Worm (Caenorhabditis elegans) whole organism, young adult: ENCODE results near the gene B0244.6.

ENCODE experiments used
- B0035.1 ChIP-seq: sonication (generic microtip); optimal IDR thresholded peaks from 2 replicates; lab custom pipeline; 2016; ENCODE audit warnings: missing genetic modification characterization, mild to moderate bottlenecking, missing compliant biosample characterization, missing genotype, missing genetic modification reagents
- B0336.3 ChIP-seq: fragments of 200-800 bp; sonication (Bioruptor generic); IDR thresholded peaks from 2 replicates; pipeline ENCODE4 v1.3.6; 2022; ENCODE audit warnings: missing genetic modification characterization, missing compliant biosample characterization
- F22D6.2 ChIP-seq: sonication (generic microtip); optimal IDR thresholded peaks from 2 replicates; lab custom pipeline; 2016; ENCODE audit warnings: mild to moderate bottlenecking, missing genetic modification characterization, missing compliant biosample characterization
- F23B12.7 ChIP-seq: sonication (generic microtip); optimal IDR thresholded peaks from 2 replicates; lab custom pipeline; 2017; ENCODE audit warnings: missing genetic modification characterization, mild to moderate bottlenecking, missing compliant biosample characterization, antibody characterized with exemption, moderate library complexity; ENCODE audit not compliant: insufficient read depth
- F39B2.1 ChIP-seq: fragments of 200-800 bp; sonication (Bioruptor generic); IDR thresholded peaks from 2 replicates; pipeline ENCODE4 v1.3.6; 2022; ENCODE audit warnings: missing genetic modification reagents, missing genetic modification characterization, missing compliant biosample characterization
- F52B5.7 ChIP-seq: sonication (generic microtip); optimal IDR thresholded peaks from 2 replicates; lab custom pipeline; 2016; ENCODE audit warnings: mild to moderate bottlenecking, missing genetic modification characterization, missing compliant biosample characterization
- T07F8.4 ChIP-seq: sonication (generic microtip); optimal IDR thresholded peaks from 2 replicates; lab custom pipeline; 2016; ENCODE audit warnings: mild to moderate bottlenecking, missing genetic modification characterization, moderate library complexity, missing compliant biosample characterization
- Y56A3A.18 ChIP-seq: fragments of 200-800 bp; sonication (Bioruptor generic); IDR thresholded peaks from 2 replicates; pipeline ENCODE4 v1.3.6; 2022; ENCODE audit warnings: missing genetic modification reagents, missing genetic modification characterization, missing compliant biosample characterization
- Y95B8A.8 ChIP-seq: fragments of 200-800 bp; sonication (Bioruptor generic); IDR thresholded peaks from 2 replicates; pipeline ENCODE4 v1.3.6; 2022; ENCODE audit warnings: missing genetic modification reagents, missing genetic modification characterization, missing compliant biosample characterization
- akir-1 ChIP-seq: fragments of 200-800 bp; sonication (Bioruptor generic); optimal IDR thresholded peaks from 2 replicates; lab custom pipeline; 2018; ENCODE audit warnings: mild to moderate bottlenecking, missing genetic modification characterization, moderate library complexity, missing compliant biosample characterization
- ama-1 ChIP-seq, 3 experiments: fragments of 150-350 bp in 1 of 3; sonication (generic microtip) in 2 of 3; optimal IDR thresholded peaks; 2 replicates each; lab custom pipeline; 2014 to 2018; ENCODE audit warnings: missing biosample characterization in 2 of 3, missing genetic modification characterization in 2 of 3, missing genetic modification reagents in 2 of 3
- aptf-2 ChIP-seq: fragments of 200-800 bp; sonication (Bioruptor generic); conservative IDR thresholded peaks from 2 replicates; pipeline ENCODE4 v1.3.6; 2022; ENCODE audit warnings: missing genetic modification reagents, missing genetic modification characterization, missing compliant biosample characterization
- ccch-3 ChIP-seq: fragments of 200-800 bp; sonication (Bioruptor generic); optimal IDR thresholded peaks from 2 replicates; lab custom pipeline; 2018; ENCODE audit warnings: mild to moderate bottlenecking, missing genetic modification characterization, missing compliant biosample characterization
- cebp-2 ChIP-seq: fragments of 200-800 bp; sonication (Bioruptor generic); IDR thresholded peaks from 2 replicates; pipeline ENCODE4 v1.3.6; 2022; ENCODE audit warnings: missing genetic modification characterization, missing compliant biosample characterization
- ceh-79 ChIP-seq: sonication (generic microtip); optimal IDR thresholded peaks from 2 replicates; lab custom pipeline; 2017; ENCODE audit warnings: mild to moderate bottlenecking, missing genetic modification characterization, missing compliant biosample characterization
- chd-7 ChIP-seq: sonication (generic microtip); optimal IDR thresholded peaks from 2 replicates; lab custom pipeline; 2016; ENCODE audit warnings: mild to moderate bottlenecking, missing genetic modification characterization, moderate library complexity, missing compliant biosample characterization
- die-1 ChIP-seq: sonication (generic microtip); optimal IDR thresholded peaks from 2 replicates; lab custom pipeline; 2016; ENCODE audit warnings: missing genotype, mild to moderate bottlenecking, missing genetic modification characterization, missing compliant biosample characterization
- dox-1 ChIP-seq: fragments of 200-800 bp; sonication (Bioruptor generic); IDR thresholded peaks from 2 replicates; pipeline ENCODE4 v1.3.6; 2022; ENCODE audit warnings: missing genetic modification reagents, missing genetic modification characterization, missing compliant biosample characterization
- dpl-1 ChIP-seq: fragments of 150-350 bp; optimal IDR thresholded peaks from 2 replicates; lab custom pipeline; 2014; ENCODE audit warnings: missing biosample characterization, missing genetic modification reagents, missing genetic modification characterization
- efl-1 ChIP-seq: fragments of 150-350 bp; optimal IDR thresholded peaks from 2 replicates; lab custom pipeline; 2014; ENCODE audit warnings: missing biosample characterization, missing genetic modification reagents, missing genetic modification characterization
- gei-17 ChIP-seq: fragments of 200-800 bp; sonication (Bioruptor generic); optimal IDR thresholded peaks from 2 replicates; lab custom pipeline; 2018; ENCODE audit warnings: mild to moderate bottlenecking, missing genetic modification characterization, missing compliant biosample characterization
- hmg-1.2 ChIP-seq: fragments of 200-800 bp; sonication (Bioruptor generic); IDR thresholded peaks from 2 replicates; pipeline ENCODE4 v1.3.6; 2022; ENCODE audit warnings: missing genetic modification reagents, missing genetic modification characterization, missing compliant biosample characterization
- hrde-1 ChIP-seq: sonication (generic microtip); optimal IDR thresholded peaks from 2 replicates; lab custom pipeline; 2016; ENCODE audit warnings: missing genetic modification characterization, mild to moderate bottlenecking, missing compliant biosample characterization, moderate library complexity, missing genotype, missing genetic modification reagents, borderline replicate concordance
- hsf-1 ChIP-seq: fragments of 200-800 bp; sonication (Bioruptor generic); IDR thresholded peaks from 2 replicates; pipeline ENCODE4 v1.3.6; 2022; ENCODE audit warnings: missing genetic modification reagents, missing genetic modification characterization, missing compliant biosample characterization
- let-607 ChIP-seq, 2 experiments: fragments of 200-800 bp in 1 of 2; sonication (Bioruptor generic) in 1 of 2; sonication (generic microtip) in 1 of 2; optimal IDR thresholded peaks; 2 replicates each; lab custom pipeline; 2016 to 2018; ENCODE audit warnings: mild to moderate bottlenecking in 2 of 2, missing compliant biosample characterization in 2 of 2, missing genetic modification characterization in 2 of 2, moderate library complexity in 2 of 2, missing genotype in 1 of 2
- lin-26 ChIP-seq: fragments of 200-800 bp; sonication (Bioruptor generic); IDR thresholded peaks from 2 replicates; pipeline ENCODE4 v1.3.6; 2022; ENCODE audit warnings: missing genetic modification reagents, missing genetic modification characterization, missing compliant biosample characterization
- lin-54 ChIP-seq: fragments of 200-800 bp; sonication (Bioruptor generic); optimal IDR thresholded peaks from 2 replicates; lab custom pipeline; 2018; ENCODE audit warnings: mild to moderate bottlenecking, missing genetic modification characterization, missing compliant biosample characterization
- madf-6 ChIP-seq: fragments of 200-800 bp; sonication (Bioruptor generic); IDR thresholded peaks from 2 replicates; pipeline ENCODE4 v1.3.6; 2022; ENCODE audit warnings: missing genetic modification reagents, missing genetic modification characterization, missing compliant biosample characterization
- mcd-1 ChIP-seq: fragments of 200-800 bp; sonication (Bioruptor generic); IDR thresholded peaks from 2 replicates; pipeline ENCODE4 v1.3.6; 2022; ENCODE audit warnings: missing genetic modification reagents, missing genetic modification characterization, missing compliant biosample characterization
- nfya-2 ChIP-seq: fragments of 200-800 bp; sonication (Bioruptor generic); IDR thresholded peaks from 2 replicates; pipeline ENCODE4 v1.3.6; 2022; ENCODE audit warnings: missing genetic modification reagents, missing genetic modification characterization, missing compliant biosample characterization
- nhr-90 ChIP-seq: sonication (generic microtip); optimal IDR thresholded peaks from 2 replicates; lab custom pipeline; 2016; ENCODE audit warnings: missing genotype, mild to moderate bottlenecking, missing genetic modification characterization, missing compliant biosample characterization
- rpc-1 ChIP-seq, 2 experiments: fragments of 150-350 bp in 1 of 2; sonication (generic microtip) in 1 of 2; optimal IDR thresholded peaks; 2 replicates each; lab custom pipeline; 2014 to 2018; ENCODE audit warnings: missing biosample characterization in 1 of 2, missing genetic modification characterization in 1 of 2, missing genetic modification reagents in 1 of 2, missing genotype in 1 of 2
- sea-2 ChIP-seq: fragments of 200-800 bp; sonication (Bioruptor generic); IDR thresholded peaks from 2 replicates; pipeline ENCODE4 v1.3.6; 2022; ENCODE audit warnings: missing genetic modification characterization, missing compliant biosample characterization
- unc-62 ChIP-seq: fragments of 150-350 bp; optimal IDR thresholded peaks from 2 replicates; lab custom pipeline; 2014; ENCODE audit warnings: missing biosample characterization, missing genetic modification reagents, missing genetic modification characterization
- ztf-26 ChIP-seq: sonication (generic microtip); optimal IDR thresholded peaks from 2 replicates; lab custom pipeline; 2017; ENCODE audit warnings: missing genetic modification characterization, missing compliant biosample characterization
- ztf-6 ChIP-seq: fragments of 200-800 bp; sonication (Bioruptor generic); IDR thresholded peaks from 2 replicates; pipeline ENCODE4 v1.3.6; 2022; ENCODE audit warnings: missing genetic modification reagents, missing genetic modification characterization, missing compliant biosample characterization

The B0244.6 gene

ce11 chrIII:5715467-5715866 is 22.3 kb upstream of the B0244.6 start (continued):
- peak; percentile 69 to 79 for TF ChIP-seq let-607 (tag; optimal IDR thresholded peaks at IDR 0.05; lab: Kevin White, UChicago)
- no peak for TF ChIP-seq ccch-3 (GFP tag; lab: Kevin White, UChicago)
- TF ChIP-seq die-1 (tag; lab: Kevin White, UChicago), result no peak
- no peak for TF ChIP-seq nhr-90 (tag; lab: Kevin White, UChicago)
- TF ChIP-seq unc-62 (GFP tag; lab: Kevin White, UChicago), result no peak
- TF ChIP-seq chd-7, result peak; percentile 11
- TF ChIP-seq efl-1, result no peak
- TF ChIP-seq lin-54 (GFP tag; lab: Kevin White, UChicago), result peak; percentile 1
- no peak for TF ChIP-seq sea-2
- TF ChIP-seq, all 124 proteins: peak for 30

DNA sequence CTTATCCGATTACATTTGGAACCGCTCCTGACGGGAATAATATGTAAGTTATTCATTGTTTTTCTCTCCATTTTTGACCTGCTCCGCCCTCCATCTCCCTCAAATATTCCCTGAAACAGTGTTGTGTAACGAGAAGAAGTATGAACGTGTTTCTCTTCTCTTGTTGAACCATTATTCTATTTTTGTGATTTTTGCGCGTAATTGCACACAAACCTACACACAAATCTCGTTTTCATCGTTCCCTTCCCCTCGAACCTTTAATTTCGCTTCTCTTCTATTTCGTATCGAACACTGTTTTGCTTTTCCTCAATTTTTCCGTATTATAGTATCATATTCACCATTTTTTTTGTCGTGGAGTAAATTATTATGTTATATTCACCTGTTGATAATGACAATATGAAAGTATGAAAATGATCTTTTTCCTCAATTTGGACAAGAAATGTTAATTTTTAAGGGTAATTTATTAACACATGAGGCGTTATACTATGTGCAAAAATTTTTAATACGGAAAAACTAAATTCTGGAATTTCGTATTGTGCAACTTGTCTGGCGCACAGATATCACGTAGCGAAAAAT is 20.5 kb upstream of the B0244.6 start:
- TF ChIP-seq mcd-1 (GFP tag; lab: Robert Waterston, UW), result 0 out of 2 replicates have a peak, but pooled peaks have one; percentile 5
- peak; percentile 22 for TF ChIP-seq hrde-1 (tag; lab: Kevin White, UChicago)
- TF ChIP-seq B0336.3 (GFP tag; lab: Robert Waterston, UW), result peak; percentile 17; the same call in 1 of the 2 replicates
- no peak for TF ChIP-seq hsf-1 (GFP tag; lab: Robert Waterston, UW)
- TF ChIP-seq lin-26 (GFP tag; lab: Robert Waterston, UW), result 0 out of 2 replicates have a peak, but pooled peaks have one; percentile 31
- no peak for TF ChIP-seq rpc-1 (optimal IDR thresholded peaks at IDR 0.05; lab: Kevin White, UChicago)
- no peak for TF ChIP-seq rpc-1 (tag; optimal IDR thresholded peaks at IDR 0.05; lab: Kevin White, UChicago)
- 0 out of 2 replicates have a peak, but pooled peaks have one; percentile 14 for TF ChIP-seq madf-6 (GFP tag; lab: Robert Waterston, UW)
- TF ChIP-seq nfya-2, result no peak
- TF ChIP-seq dpl-1, result no peak
- no peak for TF ChIP-seq aptf-2
- no peak for TF ChIP-seq F23B12.7 (tag; lab: Kevin White, UChicago)
- TF ChIP-seq dox-1 (GFP tag; lab: Robert Waterston, UW), result no peak
- no peak for TF ChIP-seq Y56A3A.18
- 0 out of 2 replicates have a peak, but pooled peaks have one; percentile 21 for TF ChIP-seq hmg-1.2 (GFP tag; lab: Robert Waterston, UW)
- TF ChIP-seq ama-1 (optimal IDR thresholded peaks at IDR 0.05; lab: Kevin White, UChicago), result peak; percentile 0
- no peak for TF ChIP-seq ama-1 (GFP tag; optimal IDR thresholded peaks at IDR 0.05; lab: Kevin White, UChicago)
- no peak for TF ChIP-seq cebp-2
- no peak for TF ChIP-seq Y95B8A.8

DNA sequence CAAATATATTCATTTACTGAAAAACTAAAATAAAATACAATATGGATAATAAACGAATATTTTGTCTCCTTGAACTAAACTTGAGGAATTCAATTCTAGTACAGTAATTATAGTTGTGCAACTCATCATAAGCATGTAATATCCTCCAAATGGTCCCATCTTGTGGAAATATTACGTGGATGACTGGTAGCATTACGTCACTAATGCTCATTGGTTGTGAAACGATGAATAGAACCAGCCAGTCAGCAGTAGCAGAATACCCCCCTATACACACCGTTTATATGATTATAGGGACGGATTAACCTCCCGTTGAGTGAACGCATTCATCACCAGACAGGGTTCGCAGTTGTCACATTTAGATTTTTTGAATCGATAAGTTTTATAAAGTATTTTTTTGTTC is 19.4 kb upstream of the B0244.6 start:
- TF ChIP-seq F22D6.2 (no peak), gei-17 (GFP tag; lab: Kevin White, UChicago) (no peak)
- TF ChIP-seq, all 124 proteins: peak for 0

DNA sequence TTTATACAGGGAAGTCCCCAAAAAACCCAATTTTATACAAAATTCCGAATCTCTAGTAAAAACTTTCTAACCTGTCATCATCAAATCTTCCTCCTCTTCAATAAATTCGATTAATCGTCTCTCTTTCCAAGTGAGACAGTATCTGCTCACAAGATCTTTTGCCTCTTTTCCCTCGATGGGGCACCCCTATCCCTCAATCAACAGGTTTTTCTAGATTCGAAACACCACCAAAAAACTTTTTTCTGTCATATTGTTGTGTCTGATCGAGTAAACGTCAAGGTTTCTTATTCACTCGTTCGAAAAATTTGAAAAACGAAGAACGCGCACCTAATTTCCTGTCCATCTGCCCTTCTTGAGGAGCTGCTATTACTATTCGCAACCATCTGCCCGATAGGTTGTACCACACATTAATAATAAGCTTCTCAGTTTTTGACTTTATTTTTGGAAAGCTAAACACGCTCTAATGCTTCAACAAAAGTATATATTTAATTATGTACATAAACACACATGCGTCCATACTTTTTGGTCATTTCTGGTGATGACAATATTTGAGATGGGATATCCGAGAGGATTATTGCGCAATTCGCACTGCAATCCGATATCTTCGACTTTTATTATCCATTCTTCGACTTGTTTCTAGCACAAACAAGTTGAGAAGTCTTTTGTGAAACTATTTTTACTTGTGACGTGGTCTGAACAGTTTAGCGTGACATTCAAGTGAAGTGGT is 18.5 kb upstream of the B0244.6 start:
- TF ChIP-seq ceh-79 (no peak), T07F8.4 (tag; lab: Kevin White, UChicago) (no peak), ztf-6 (no peak), F39B2.1 (GFP tag; lab: Robert Waterston, UW) (no peak), F22D6.2 (no peak), ztf-26 (tag; lab: Kevin White, UChicago) (no peak), F52B5.7 (tag; lab: Kevin White, UChicago) (no peak), akir-1 (GFP tag; lab: Kevin White, UChicago) (no peak), B0035.1 (tag; lab: Kevin White, UChicago) (no peak)
